Worm (Caenorhabditis elegans) whole organism, L4/young adult: Measurements from ENCODE around the gene Y54G2A.49.

Source experiments
- W03F9.2 ChIP-seq: fragments of 150-350 bp; optimal IDR thresholded peaks from 2 replicates; lab custom pipeline; 2014; ENCODE audit warnings: missing biosample characterization, missing genetic modification characterization
- dao-5 ChIP-seq: sonication (generic microtip); optimal IDR thresholded peaks from 2 replicates; lab custom pipeline; 2016; ENCODE audit warnings: missing genotype, missing genetic modification characterization, moderate library complexity, missing compliant biosample characterization
- him-1 ChIP-seq: sonication (generic microtip); optimal IDR thresholded peaks from 2 replicates; lab custom pipeline; 2016; ENCODE audit warnings: missing genotype, missing genetic modification reagents, missing genetic modification characterization, missing compliant biosample characterization

Gene Y54G2A.49

DNA sequence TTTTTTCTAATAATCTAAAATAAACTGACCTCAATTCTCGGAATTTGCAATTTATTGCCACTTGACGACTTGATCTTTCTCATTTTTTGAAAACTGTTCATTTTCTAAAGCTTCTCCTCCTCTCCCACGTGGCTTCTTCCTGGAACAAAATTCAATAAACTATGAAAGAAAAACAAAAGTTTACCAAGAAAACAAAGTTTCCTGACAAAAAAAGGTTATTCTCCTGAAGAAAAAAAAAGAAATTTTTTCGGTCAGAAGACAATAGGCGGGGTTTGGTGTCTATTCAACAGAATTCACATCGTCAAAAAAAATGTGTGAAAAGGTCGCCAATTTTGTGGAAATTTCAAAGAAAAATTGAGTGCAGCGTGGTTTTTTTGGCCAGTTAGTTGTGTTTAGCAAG lies 11.7 kb upstream of the Y54G2A.49 start, which contains the start of gene Y54G2A.16:
Gene Y54G2A.16 (minus strand): TSS at position 101 of the 400 bp plus-strand sequence.
- TF ChIP-seq dao-5 (tag; lab: Kevin White, UChicago) = no peak
- no peak for TF ChIP-seq W03F9.2 (tag; lab: Kevin White, UChicago)
- TF ChIP-seq him-1 = no peak

DNA sequence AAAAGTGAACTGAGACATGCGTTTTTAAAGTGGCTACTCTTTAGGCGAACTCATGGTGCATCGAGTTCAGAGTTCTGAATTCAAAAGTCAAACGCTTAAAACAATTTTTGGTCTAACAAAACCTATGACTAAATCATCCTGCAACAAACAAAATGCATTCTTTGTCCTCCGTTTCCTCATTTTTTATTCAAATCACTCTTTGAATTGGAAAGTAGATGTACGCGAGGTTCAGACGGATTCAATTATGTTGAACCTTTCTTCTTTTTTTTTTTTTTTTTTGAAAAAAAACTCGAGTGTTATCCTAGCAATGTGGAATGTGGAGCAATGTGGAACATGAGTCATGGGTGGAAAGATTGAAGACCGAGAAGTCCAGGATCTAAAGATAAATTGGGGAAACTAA lies 5.7 kb upstream of the Y54G2A.49 start:
- no peak for TF ChIP-seq him-1
- no peak for TF ChIP-seq dao-5 (tag; lab: Kevin White, UChicago)
- no peak for TF ChIP-seq W03F9.2 (tag; lab: Kevin White, UChicago)

DNA sequence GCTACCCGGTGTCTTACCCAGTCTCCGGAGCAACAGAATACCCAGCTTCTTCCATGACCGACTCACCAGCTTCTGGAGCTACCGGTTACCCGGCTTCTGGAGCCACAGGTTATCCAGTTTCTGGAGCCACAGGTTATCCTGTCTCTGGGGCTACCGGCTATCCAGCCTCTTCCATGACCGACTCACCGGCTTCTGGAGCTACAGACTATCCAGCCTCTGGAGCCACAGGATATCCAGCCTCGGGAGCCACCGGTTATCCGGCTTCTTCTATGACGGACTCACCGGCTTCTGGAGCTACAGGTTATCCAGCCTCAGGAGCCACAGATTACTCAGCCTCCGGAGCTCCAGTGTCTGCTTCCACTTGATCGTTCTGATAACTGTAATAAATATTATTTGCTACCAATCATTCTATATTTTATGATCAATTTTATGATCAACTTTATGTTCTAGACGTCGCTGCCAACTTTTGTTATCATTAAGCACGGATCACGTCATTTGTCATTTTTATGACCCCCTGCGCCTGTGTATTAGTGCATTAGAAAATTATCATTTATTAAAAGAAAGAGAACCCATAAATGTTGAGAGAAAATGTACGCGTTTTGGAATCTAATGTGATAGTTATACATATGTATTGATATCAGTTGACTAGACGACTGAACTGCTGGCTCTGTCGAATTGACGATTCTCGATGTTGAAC lies 2.1 kb upstream of the Y54G2A.49 start:
- TF ChIP-seq dao-5 (tag; lab: Kevin White, UChicago) (no peak), W03F9.2 (tag; lab: Kevin White, UChicago) (no peak), him-1 (no peak)

DNA sequence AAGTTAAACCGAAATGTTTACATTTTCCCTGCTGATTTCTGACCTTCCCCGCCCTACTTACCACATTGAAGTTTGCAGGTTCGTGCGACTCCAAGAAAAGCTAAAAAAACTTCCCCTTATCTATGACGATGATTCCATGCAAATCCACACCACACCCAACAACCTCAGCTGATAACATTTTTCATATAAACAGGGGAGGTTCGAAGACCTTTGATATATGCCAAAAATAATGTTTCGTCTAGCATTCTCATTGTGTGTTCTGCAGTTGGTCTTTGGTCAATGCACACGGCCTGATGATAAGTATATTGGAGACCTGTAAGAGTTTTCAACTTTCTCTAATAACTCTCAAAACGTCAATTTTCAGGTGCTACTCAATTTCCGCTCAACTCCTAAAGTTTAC lies 1.1 kb upstream of the Y54G2A.49 start:
- no peak for TF ChIP-seq W03F9.2 (tag; lab: Kevin White, UChicago)
- TF ChIP-seq dao-5 (tag; lab: Kevin White, UChicago) = no peak
- TF ChIP-seq him-1 = no peak

DNA sequence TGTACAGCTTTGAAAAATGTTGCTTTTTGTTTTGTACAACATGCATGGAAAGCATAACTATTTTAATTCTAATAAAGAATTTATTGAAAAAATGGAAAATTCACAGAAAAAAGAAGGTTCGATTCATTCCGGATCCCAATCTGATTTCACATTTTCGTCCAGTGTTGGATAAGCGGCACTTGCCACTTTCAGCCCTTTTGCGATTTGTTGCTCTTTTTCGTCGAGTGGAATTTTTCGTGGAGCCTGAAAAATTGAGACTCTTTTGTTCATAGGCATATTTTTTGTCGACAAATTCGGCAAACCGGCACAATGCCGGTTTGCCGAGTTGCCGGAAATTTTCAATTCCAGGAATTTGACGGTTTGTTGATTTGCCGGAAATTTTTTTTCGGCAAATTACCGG lies 1.4 kb downstream of the Y54G2A.49 start:
- TF ChIP-seq W03F9.2 (tag; lab: Kevin White, UChicago) (no peak), him-1 (no peak), dao-5 (tag; lab: Kevin White, UChicago) (no peak)

DNA sequence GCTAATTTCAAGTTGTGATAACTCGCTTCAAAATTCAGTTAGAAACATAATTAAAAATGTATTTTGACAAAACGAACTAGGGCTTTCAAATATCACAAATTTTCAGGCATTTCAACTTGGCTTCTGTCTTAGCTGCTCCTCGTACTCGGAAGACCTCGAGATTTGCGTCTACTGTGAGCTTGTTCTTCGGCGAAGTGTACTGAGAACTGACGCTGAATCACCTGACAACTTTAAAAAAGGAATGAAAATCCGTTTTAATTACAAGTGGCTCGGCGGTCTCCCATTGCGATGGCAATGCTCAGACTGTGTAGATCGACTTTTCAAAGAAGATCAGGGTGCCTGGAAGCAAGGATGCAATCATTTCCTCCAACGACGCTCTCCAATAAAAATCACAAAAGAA lies 2.5 kb downstream of the Y54G2A.49 start, which contains the start of gene clec-85:
Gene clec-85 (plus strand): TSS at position 301 of the 400 bp plus-strand sequence.
- TF ChIP-seq W03F9.2 (tag; lab: Kevin White, UChicago) = no peak
- no peak for TF ChIP-seq him-1
- TF ChIP-seq dao-5 (tag; lab: Kevin White, UChicago) = no peak

DNA sequence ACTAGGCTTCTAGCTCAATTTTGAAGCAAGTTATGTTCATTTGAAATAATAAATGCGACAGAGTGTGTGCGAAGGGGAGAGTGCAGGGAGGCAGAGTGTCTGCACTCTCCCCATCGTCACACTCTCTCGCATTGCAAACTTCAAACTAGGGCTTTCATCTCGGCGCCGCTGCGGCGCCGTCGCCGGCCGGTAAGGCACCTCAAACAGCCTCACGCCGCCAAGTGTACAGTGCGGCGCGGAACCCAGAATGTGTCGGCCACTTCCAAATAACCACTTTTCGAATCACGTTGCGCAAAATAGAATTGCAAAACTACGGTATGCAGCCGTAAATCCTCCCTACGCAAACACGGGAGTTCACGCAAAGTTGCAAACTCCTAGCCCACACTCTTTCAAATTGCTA lies 3.8 kb downstream of the Y54G2A.49 start:
- TF ChIP-seq W03F9.2 (tag; lab: Kevin White, UChicago) (no peak), dao-5 (tag; lab: Kevin White, UChicago) (no peak), him-1 (no peak)

DNA sequence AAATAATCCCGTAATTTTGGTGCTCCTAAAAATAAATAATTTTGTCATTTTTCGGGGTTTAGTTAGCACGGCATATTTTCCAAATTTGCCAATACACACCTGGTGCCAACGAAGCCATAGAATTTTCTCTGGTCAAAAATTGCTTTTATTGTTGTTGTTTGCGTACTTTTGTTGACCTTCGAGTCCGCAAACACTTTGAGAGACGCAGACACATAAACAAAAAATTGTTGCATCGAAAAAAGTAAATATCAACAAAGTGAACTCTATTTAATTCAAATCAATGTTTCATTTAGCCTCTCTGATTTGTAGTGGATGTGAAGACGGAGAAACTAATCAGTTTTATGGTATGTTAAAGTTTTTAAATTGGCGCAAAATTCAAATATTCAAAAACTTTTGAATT lies 6.8 kb downstream of the Y54G2A.49 start, which contains the start of gene Y54G2A.40:
Gene Y54G2A.40 (plus strand): TSS at position 213 of the 400 bp plus-strand sequence.
- no peak for TF ChIP-seq him-1
- no peak for TF ChIP-seq dao-5 (tag; lab: Kevin White, UChicago)
- TF ChIP-seq W03F9.2 (tag; lab: Kevin White, UChicago) = no peak

DNA sequence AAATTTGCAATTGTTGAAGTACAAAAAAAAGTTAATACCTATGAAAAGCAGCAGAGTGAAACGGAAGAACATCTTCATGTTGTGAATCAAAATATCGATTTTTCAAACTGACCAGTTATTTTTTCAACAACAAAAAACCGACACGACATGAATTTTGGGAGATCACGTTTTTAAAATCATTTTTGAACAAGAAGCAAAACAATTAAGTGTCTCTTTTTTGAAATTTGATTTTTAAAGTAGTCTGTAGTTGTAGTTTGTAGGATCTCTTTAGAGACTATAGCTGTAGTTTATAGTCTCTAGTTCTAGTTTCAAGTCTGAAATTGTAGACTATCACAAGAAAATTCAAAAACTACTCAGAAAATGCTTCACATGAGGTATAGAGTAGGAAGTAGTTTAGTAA lies 9.2 kb downstream of the Y54G2A.49 start, which contains the start of gene Y54G2A.15:
Gene Y54G2A.15 (minus strand): TSS at position 101 of the 400 bp plus-strand sequence.
- TF ChIP-seq dao-5 (tag; lab: Kevin White, UChicago) = no peak
- TF ChIP-seq W03F9.2 (tag; lab: Kevin White, UChicago) = no peak
- TF ChIP-seq him-1 = no peak

DNA sequence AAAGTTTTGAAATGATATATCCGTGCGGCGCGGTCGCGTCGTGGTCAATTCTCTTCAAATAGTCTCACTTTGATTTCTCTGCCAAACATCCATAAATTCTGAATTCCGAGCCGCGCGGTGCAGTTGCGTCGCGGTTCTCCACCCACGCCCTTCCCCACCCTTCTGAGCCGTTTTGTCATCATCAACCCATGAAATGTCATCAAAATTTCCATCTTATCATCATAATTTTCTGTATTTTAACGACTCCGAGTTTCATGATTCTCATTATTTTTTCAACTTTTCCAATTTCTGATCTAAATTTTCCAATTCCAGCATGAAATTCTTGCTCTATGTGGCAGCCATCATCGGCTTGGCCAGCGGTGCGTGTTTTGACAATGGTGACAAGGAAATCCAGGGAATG lies 10.9 kb downstream of the Y54G2A.49 start, which contains the start of gene clec-84:
Gene clec-84 (plus strand): TSS at position 301 of the 400 bp plus-strand sequence.
- no peak for TF ChIP-seq dao-5 (tag; lab: Kevin White, UChicago)
- TF ChIP-seq him-1 = no peak
- no peak for TF ChIP-seq W03F9.2 (tag; lab: Kevin White, UChicago)

DNA sequence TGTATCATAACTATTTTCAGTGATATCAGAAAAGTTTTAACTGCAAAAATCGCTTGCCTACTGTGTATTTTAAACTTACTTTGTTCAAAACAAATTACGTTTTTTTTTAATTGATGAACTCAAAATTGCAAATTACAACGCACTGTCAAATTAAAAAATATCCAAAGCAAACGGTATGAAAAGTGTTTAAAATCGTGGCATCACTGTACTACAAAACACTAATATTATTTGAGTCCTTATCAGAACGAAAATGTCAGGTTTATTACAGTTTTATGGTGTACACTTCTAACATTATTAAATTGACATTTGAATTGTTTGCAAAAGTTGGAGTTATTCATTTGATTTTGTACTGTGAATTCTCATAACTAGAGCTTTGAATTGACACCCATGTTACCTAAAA lies 11.8 kb downstream of the Y54G2A.49 start, which contains the start of gene clec-83:
Gene clec-83 (minus strand): TSS at position 213 of the 400 bp plus-strand sequence.
- TF ChIP-seq W03F9.2 (tag; lab: Kevin White, UChicago) (no peak), dao-5 (tag; lab: Kevin White, UChicago) (no peak), him-1 (no peak)

DNA sequence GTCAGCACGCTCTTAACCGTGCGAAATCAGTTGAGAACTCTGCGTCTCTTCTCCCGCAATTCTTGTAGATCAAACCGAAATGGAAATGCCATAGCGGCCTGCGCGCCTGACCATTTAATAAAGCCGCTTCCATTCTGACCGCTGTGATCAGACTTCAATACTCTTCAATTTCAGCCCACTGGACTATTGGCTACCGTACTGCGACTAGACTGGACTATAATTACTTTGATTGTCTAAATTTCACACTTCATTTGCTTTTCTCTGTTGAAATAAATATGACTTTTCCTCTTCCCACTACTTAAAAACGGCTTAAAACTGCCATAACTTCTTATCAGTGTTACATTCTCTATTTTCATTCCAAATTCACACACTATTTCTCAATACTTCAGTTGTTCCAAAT lies 14.8 kb downstream of the Y54G2A.49 start, which contains the start of gene Y54G2A.7:
Gene Y54G2A.7 (plus strand): TSS at position 301 of the 400 bp plus-strand sequence.
- TF ChIP-seq him-1 (no peak), dao-5 (tag; lab: Kevin White, UChicago) (no peak), W03F9.2 (tag; lab: Kevin White, UChicago) (no peak)

DNA sequence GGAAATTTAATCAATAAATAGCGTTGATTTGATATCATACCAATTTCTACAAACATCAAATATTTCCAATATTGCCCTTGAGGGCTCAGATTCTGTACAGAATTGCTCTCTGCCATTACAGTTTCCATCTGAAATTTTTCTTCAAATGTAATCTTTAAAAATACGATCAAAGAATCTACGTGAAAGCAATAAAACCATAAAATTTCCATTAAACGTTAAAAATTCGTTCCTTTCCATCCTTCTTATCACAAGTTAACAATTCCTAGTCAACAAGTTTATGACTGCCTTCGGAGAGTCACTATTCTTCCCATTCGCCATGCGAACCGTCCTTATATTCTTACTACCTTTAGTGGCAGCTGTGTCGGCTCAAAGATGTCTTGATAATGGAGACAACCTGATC lies 17.7 kb downstream of the Y54G2A.49 start, which contains the start of gene clec-82:
Gene clec-82 (plus strand): TSS at position 301 of the 400 bp plus-strand sequence.
- TF ChIP-seq dao-5 (tag; lab: Kevin White, UChicago) = no peak
- no peak for TF ChIP-seq him-1
- no peak for TF ChIP-seq W03F9.2 (tag; lab: Kevin White, UChicago)

DNA sequence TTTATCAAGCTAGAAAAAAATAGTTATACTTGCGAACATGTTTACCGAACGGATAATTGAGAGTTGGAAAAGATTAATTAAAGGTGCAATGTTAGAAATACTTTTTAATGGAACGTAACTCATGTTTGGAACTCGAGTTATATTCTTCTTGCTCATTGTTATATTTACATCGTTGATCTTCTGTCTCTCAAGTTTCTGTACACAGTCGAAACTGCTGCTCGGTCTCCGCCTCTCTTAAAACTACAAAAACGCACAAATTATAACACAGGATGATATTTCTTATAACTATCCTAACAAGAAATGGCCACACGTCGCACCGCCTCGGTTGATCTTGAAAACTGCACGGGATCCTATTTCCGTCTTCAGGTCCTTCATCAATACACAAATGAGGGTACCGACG lies 18.5 kb downstream of the Y54G2A.49 start, which contains the start of gene pudl-2:
Gene pudl-2 (plus strand): TSS at position 301 of the 400 bp plus-strand sequence.
- TF ChIP-seq him-1 (no peak), dao-5 (tag; lab: Kevin White, UChicago) (no peak), W03F9.2 (tag; lab: Kevin White, UChicago) (no peak)
